Worm (Caenorhabditis elegans) whole organism, L4/young adult: ENCODE results near the gene F28B4.4.

Experiments used
- W03F9.2 ChIP-seq: fragments of 150-350 bp; optimal IDR thresholded peaks from 2 replicates; lab custom pipeline; 2014; ENCODE audit warnings: missing biosample characterization, missing genetic modification characterization
- dao-5 ChIP-seq: sonication (generic microtip); optimal IDR thresholded peaks from 2 replicates; lab custom pipeline; 2016; ENCODE audit warnings: missing genotype, missing genetic modification characterization, moderate library complexity, missing compliant biosample characterization
- him-1 ChIP-seq: sonication (generic microtip); optimal IDR thresholded peaks from 2 replicates; lab custom pipeline; 2016; ENCODE audit warnings: missing genotype, missing genetic modification reagents, missing genetic modification characterization, missing compliant biosample characterization

DNA sequence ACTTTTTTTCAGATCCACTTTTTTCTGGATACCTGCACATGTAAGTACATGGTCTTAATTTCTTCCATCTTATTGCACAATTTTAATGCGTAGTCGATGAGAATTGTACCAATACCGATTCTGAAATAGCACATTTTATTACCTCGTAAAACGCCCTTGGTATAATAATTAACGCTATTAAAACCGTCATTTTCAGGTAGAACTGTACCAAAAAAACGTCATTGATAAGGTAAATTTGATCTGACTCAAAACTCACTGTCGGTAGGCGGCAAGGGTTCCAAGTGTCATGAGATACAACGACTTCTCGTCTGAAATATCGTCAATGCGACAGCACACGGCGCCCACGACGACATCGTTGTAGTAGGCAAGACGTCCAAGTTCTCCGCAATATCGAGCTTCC is 35.0 kb upstream of the F28B4.4 start:
- TF ChIP-seq W03F9.2 (tag; lab: Kevin White, UChicago) (no peak), him-1 (tag; lab: Kevin White, UChicago) (no peak), dao-5 (tag; lab: Kevin White, UChicago) (no peak)
